Fruit fly (Drosophila melanogaster) whole organism, embryonic: ENCODE measurements around the gene Sec61alpha.

ENCODE experiments used
- Aef1 ChIP-seq: fragments of 200-800 bp; sonication (Bioruptor generic); IDR thresholded peaks from 3 replicates; pipeline ENCODE4 v1.3.6; 2022; ENCODE audit warnings: missing biosample characterization, missing genetic modification characterization
- CG11093 ChIP-seq: fragments of 200-800 bp; sonication (Bioruptor generic); IDR thresholded peaks from 3 replicates; pipeline ENCODE4 v1.3.6; 2022; ENCODE audit warnings: missing biosample characterization, missing genetic modification characterization
- CG11696 ChIP-seq: fragments of 200-800 bp; sonication (Bioruptor generic); IDR thresholded peaks from 2 replicates; pipeline ENCODE4 v1.3.6; 2022; ENCODE audit warnings: missing biosample characterization, missing genetic modification characterization
- CG12071 ChIP-seq: fragments of 200-800 bp; sonication (Bioruptor generic); optimal IDR thresholded peaks from 3 replicates; lab custom pipeline; 2018; ENCODE audit warnings: missing biosample characterization, mild to moderate bottlenecking, missing genetic modification characterization
- CG13123 ChIP-seq: fragments of 200-800 bp; sonication (Bioruptor generic); optimal IDR thresholded peaks from 2 replicates; lab custom pipeline; 2016; ENCODE audit warnings: missing biosample characterization, missing genetic modification characterization
- CG13296 ChIP-seq: fragments of 200-800 bp; sonication (Bioruptor generic); optimal IDR thresholded peaks from 3 replicates; lab custom pipeline; 2018; ENCODE audit warnings: missing biosample characterization, mild to moderate bottlenecking, missing genetic modification characterization
- CG14014 ChIP-seq: fragments of 200-800 bp; sonication (Bioruptor generic); IDR thresholded peaks from 2 replicates; pipeline ENCODE4 v1.3.6; 2022; ENCODE audit warnings: missing biosample characterization, missing genetic modification characterization
- CG14050 ChIP-seq: fragments of 200-800 bp; sonication (Bioruptor generic); IDR thresholded peaks from 3 replicates; pipeline ENCODE4 v1.3.6; 2022; ENCODE audit warnings: missing biosample characterization, missing genetic modification characterization
- CG17186 ChIP-seq: fragments of 200-800 bp; sonication (Bioruptor generic); optimal IDR thresholded peaks from 3 replicates; lab custom pipeline; 2017; ENCODE audit warnings: missing biosample characterization, missing genetic modification reagents, missing genetic modification characterization
- CG17612 ChIP-seq: fragments of 200-800 bp; sonication (Bioruptor generic); IDR thresholded peaks from 2 replicates; pipeline ENCODE4 v1.3.6; 2022; ENCODE audit warnings: missing biosample characterization, missing genetic modification characterization
- CG17829 ChIP-seq: fragments of 200-800 bp; optimal IDR thresholded peaks from 2 replicates; lab custom pipeline; 2019; ENCODE audit warnings: missing biosample characterization, mild to moderate bottlenecking, missing genetic modification characterization, moderate library complexity
- CG18011 ChIP-seq: fragments of 200-800 bp; sonication (Bioruptor generic); optimal IDR thresholded peaks from 2 replicates; lab custom pipeline; 2017; ENCODE audit warnings: missing biosample characterization, missing genetic modification characterization, mild to moderate bottlenecking, moderate library complexity, missing genotype
- CG18262 ChIP-seq: fragments of 200-800 bp; optimal IDR thresholded peaks from 3 replicates; lab custom pipeline; 2019; ENCODE audit warnings: missing biosample characterization, mild to moderate bottlenecking, missing genetic modification characterization, moderate library complexity
- CG2202 ChIP-seq: fragments of 200-800 bp; sonication (Bioruptor generic); optimal IDR thresholded peaks from 2 replicates; lab custom pipeline; 2018; ENCODE audit warnings: missing biosample characterization, mild to moderate bottlenecking, missing genetic modification characterization
- CG2712 ChIP-seq: fragments of 200-800 bp; optimal IDR thresholded peaks from 3 replicates; lab custom pipeline; 2019; ENCODE audit warnings: missing biosample characterization, mild to moderate bottlenecking, missing genetic modification characterization, moderate library complexity
- CG3065 ChIP-seq: fragments of 200-800 bp; sonication (Bioruptor generic); optimal IDR thresholded peaks from 2 replicates; lab custom pipeline; 2016; ENCODE audit warnings: missing biosample characterization, missing genetic modification characterization
- CG31441 ChIP-seq: fragments of 200-800 bp; sonication (Bioruptor generic); IDR thresholded peaks from 2 replicates; pipeline ENCODE4 v1.3.6; 2022; ENCODE audit warnings: missing biosample characterization, missing genetic modification characterization
- CG42726 ChIP-seq: fragments of 200-800 bp; sonication (Bioruptor generic); IDR thresholded peaks from 2 replicates; pipeline ENCODE4 v1.3.6; 2022; ENCODE audit warnings: missing biosample characterization, missing genetic modification characterization; ENCODE audit not compliant: partially characterized antibody
- CG6254 ChIP-seq: fragments of 200-800 bp; sonication (Bioruptor generic); optimal IDR thresholded peaks from 3 replicates; lab custom pipeline; 2017; ENCODE audit warnings: mild to moderate bottlenecking, missing biosample characterization, missing genetic modification reagents, missing genetic modification characterization
- CG6683 ChIP-seq: fragments of 200-800 bp; sonication (Bioruptor generic); optimal IDR thresholded peaks from 2 replicates; lab custom pipeline; 2017; ENCODE audit warnings: missing biosample characterization, mild to moderate bottlenecking, missing genetic modification characterization, missing genetic modification reagents
- CG6765 ChIP-seq: fragments of 200-800 bp; sonication (Bioruptor generic); optimal IDR thresholded peaks from 3 replicates; lab custom pipeline; 2017; ENCODE audit warnings: missing biosample characterization, mild to moderate bottlenecking, missing genetic modification characterization
- CG6791 ChIP-seq: fragments of 200-800 bp; sonication (Bioruptor generic); IDR thresholded peaks from 3 replicates; pipeline ENCODE4 v1.3.6; 2022; ENCODE audit warnings: missing biosample characterization, missing genetic modification characterization; ENCODE audit not compliant: partially characterized antibody
- CG7357 ChIP-seq: fragments of 200-800 bp; sonication (Bioruptor generic); IDR thresholded peaks from 3 replicates; pipeline ENCODE4 v1.3.6; 2022; ENCODE audit warnings: missing biosample characterization, missing genetic modification characterization
- CG7839 ChIP-seq: fragments of 200-800 bp; sonication (Bioruptor generic); optimal IDR thresholded peaks from 3 replicates; lab custom pipeline; 2018; ENCODE audit warnings: missing biosample characterization, mild to moderate bottlenecking, missing genetic modification characterization, moderate library complexity
- CG7963 ChIP-seq: fragments of 200-800 bp; sonication (Bioruptor generic); IDR thresholded peaks from 3 replicates; pipeline ENCODE4 v1.3.6; 2022; ENCODE audit warnings: missing biosample characterization, missing genetic modification characterization; ENCODE audit not compliant: partially characterized antibody
- CG9609 ChIP-seq: fragments of 200-800 bp; sonication (Bioruptor generic); optimal IDR thresholded peaks from 3 replicates; lab custom pipeline; 2016; ENCODE audit warnings: missing biosample characterization, missing genetic modification characterization
- CG9797 ChIP-seq: fragments of 200-800 bp; sonication (Bioruptor generic); optimal IDR thresholded peaks from 3 replicates; lab custom pipeline; 2018; ENCODE audit warnings: missing biosample characterization, mild to moderate bottlenecking, missing genetic modification characterization
- Dip2 ChIP-seq: fragments of 200-800 bp; sonication (Bioruptor generic); IDR thresholded peaks from 2 replicates; pipeline ENCODE4 v1.3.6; 2022; ENCODE audit warnings: missing biosample characterization, missing genetic modification characterization
- E2f2 ChIP-seq: fragments of 200-800 bp; sonication (Bioruptor generic); IDR thresholded peaks from 2 replicates; pipeline ENCODE4 v1.3.6; 2022; ENCODE audit warnings: missing biosample characterization, missing genetic modification characterization
- Fer1 ChIP-seq: fragments of 200-800 bp; sonication (Bioruptor generic); optimal IDR thresholded peaks from 2 replicates; lab custom pipeline; 2017; ENCODE audit warnings: missing biosample characterization, mild to moderate bottlenecking, missing genetic modification characterization
- Med ChIP-seq: fragments of 200-800 bp; sonication (Bioruptor generic); peaks from one replicate; lab custom pipeline; 2016; ENCODE audit warnings: missing biosample characterization, missing genetic modification characterization, mild to moderate bottlenecking, inconsistent platforms, moderate library complexity
- NfI ChIP-seq: fragments of 200-800 bp; sonication (Bioruptor generic); optimal IDR thresholded peaks from 3 replicates; lab custom pipeline; 2018; ENCODE audit warnings: missing biosample characterization, mild to moderate bottlenecking, missing genetic modification characterization, moderate library complexity
- Pdp1 ChIP-seq, 2 experiments: fragments of 200-800 bp; sonication (Bioruptor generic); optimal IDR thresholded peaks; 3 replicates each; lab custom pipeline; 2016; ENCODE audit warnings: missing biosample characterization in 2 of 2, missing genetic modification characterization in 2 of 2, mild to moderate bottlenecking in 1 of 2, moderate library complexity in 1 of 2
- Ptx1 ChIP-seq: fragments of 200-800 bp; sonication (Bioruptor generic); IDR thresholded peaks from 2 replicates; pipeline ENCODE4 v1.3.6; 2022; ENCODE audit warnings: missing biosample characterization, missing genetic modification characterization
- Sox102F ChIP-seq: fragments of 200-800 bp; sonication (Bioruptor generic); optimal IDR thresholded peaks from 2 replicates; lab custom pipeline; 2018; ENCODE audit warnings: missing biosample characterization, mild to moderate bottlenecking, missing genetic modification characterization, moderate library complexity
- ash1 ChIP-seq: fragments of 200-800 bp; sonication (Bioruptor generic); optimal IDR thresholded peaks from 2 replicates; lab custom pipeline; 2018; ENCODE audit warnings: missing biosample characterization, mild to moderate bottlenecking, missing genetic modification characterization
- dimm ChIP-seq: fragments of 200-800 bp; sonication (Bioruptor generic); IDR thresholded peaks from 2 replicates; pipeline ENCODE4 v1.3.6; 2022; ENCODE audit warnings: missing biosample characterization, missing genetic modification characterization
- dm ChIP-seq: fragments of 200-800 bp; sonication (Bioruptor generic); optimal IDR thresholded peaks from 3 replicates; lab custom pipeline; 2016; ENCODE audit warnings: missing biosample characterization, missing genetic modification characterization
- her ChIP-seq: fragments of 200-800 bp; sonication (Bioruptor generic); optimal IDR thresholded peaks from 2 replicates; lab custom pipeline; 2016; ENCODE audit warnings: missing biosample characterization, missing genetic modification characterization
- kah ChIP-seq: fragments of 200-800 bp; sonication (Bioruptor generic); optimal IDR thresholded peaks from 2 replicates; lab custom pipeline; 2018; ENCODE audit warnings: missing biosample characterization, mild to moderate bottlenecking, missing genetic modification characterization
- knrl ChIP-seq: fragments of 200-800 bp; sonication (Bioruptor generic); IDR thresholded peaks from 3 replicates; pipeline ENCODE4 v1.3.6; 2022; ENCODE audit warnings: missing biosample characterization, missing genetic modification characterization; ENCODE audit not compliant: partially characterized antibody
- otp ChIP-seq: fragments of 200-800 bp; sonication (Bioruptor generic); IDR thresholded peaks from 3 replicates; pipeline ENCODE4, ENCODE4 v1.3.6; 2022; ENCODE audit warnings: missing biosample characterization, missing genetic modification characterization
- pan ChIP-seq, 4 experiments: fragments of >200 bp in 3 of 4; fragments of 200-800 bp in 1 of 4; sonication (Bioruptor generic) in 1 of 4; optimal IDR thresholded peaks in 3 of 4; IDR thresholded peaks in 1 of 4; 2 replicates each; pipeline versions ENCODE4 v1.3.6 to Lab custom; 2017 to 2022; ENCODE audit warnings: missing biosample characterization in 2 of 4, missing genetic modification characterization in 2 of 4, mixed read lengths in 1 of 4
- phol ChIP-seq: fragments of 200-800 bp; sonication (Bioruptor generic); optimal IDR thresholded peaks from 3 replicates; lab custom pipeline; 2018; ENCODE audit warnings: missing biosample characterization, mild to moderate bottlenecking, missing genetic modification characterization, moderate library complexity
- repo ChIP-seq: fragments of 200-800 bp; sonication (Bioruptor generic); optimal IDR thresholded peaks from 2 replicates; lab custom pipeline; 2016; ENCODE audit warnings: missing biosample characterization, missing genetic modification characterization
- salm ChIP-seq: fragments of 200-800 bp; sonication (Bioruptor generic); optimal IDR thresholded peaks from 2 replicates; lab custom pipeline; 2018; ENCODE audit warnings: missing biosample characterization, mild to moderate bottlenecking, missing genetic modification characterization
- tap ChIP-seq: fragments of 200-800 bp; optimal IDR thresholded peaks from 3 replicates; lab custom pipeline; 2019; ENCODE audit warnings: missing biosample characterization, mild to moderate bottlenecking, missing genetic modification characterization, moderate library complexity
- toy ChIP-seq: fragments of 200-800 bp; sonication (Bioruptor generic); IDR thresholded peaks from 2 replicates; pipeline ENCODE4 v1.3.6; 2022; ENCODE audit warnings: missing biosample characterization, missing genetic modification characterization
- vvl ChIP-seq: fragments of 200-800 bp; sonication (Bioruptor generic); IDR thresholded peaks from 2 replicates; pipeline ENCODE4 v1.3.6; 2022; ENCODE audit warnings: missing biosample characterization, missing genetic modification characterization
- zfh1 ChIP-seq: fragments of 200-800 bp; sonication (Bioruptor generic); IDR thresholded peaks from 3 replicates; pipeline ENCODE4 v1.3.6; 2022; ENCODE audit warnings: missing biosample characterization, missing genetic modification characterization

Gene Sec61alpha

dm6 chr2L:6488676-6489140 lies 8.3 kb upstream of the Sec61alpha start, which contains the start of the genes KFase and epsilonCOP (continued):
- peak; percentile 45 for TF ChIP-seq CG7839 (tag; lab: Kevin White, UChicago)
- peak; percentile 62 for TF ChIP-seq NfI (GFP tag; lab: Kevin White, UChicago)
- TF ChIP-seq dimm (GFP tag; lab: Robert Waterston, UW): no peak
- peak; percentile 59 for TF ChIP-seq CG13123 (GFP tag; lab: Kevin White, UChicago)
- TF ChIP-seq pan (optimal IDR thresholded peaks at IDR 0.05; lab: Kevin White, UChicago): no peak
- TF ChIP-seq pan (GFP tag; optimal IDR thresholded peaks at IDR 0.05 in 1 of 2, IDR thresholded peaks at IDR 0.05 in 1 of 2): no peak
- TF ChIP-seq CG42726 (GFP tag; lab: Robert Waterston, UW): peak; percentile 40; the same call in 1 of the 2 replicates
- TF ChIP-seq CG9609 (GFP tag; lab: Kevin White, UChicago): no peak
- TF ChIP-seq CG7963 (GFP tag; lab: Robert Waterston, UW): peak; percentile 71; the same call in 2 of the 3 replicates
- TF ChIP-seq dm (GFP tag; lab: Kevin White, UChicago): peak; percentile 37
- TF ChIP-seq CG2202 (tag; lab: Kevin White, UChicago): no peak
- peak; percentile 67 for TF ChIP-seq vvl
- no peak for TF ChIP-seq salm (tag; lab: Kevin White, UChicago)
- TF ChIP-seq CG14050 (GFP tag; lab: Robert Waterston, UW): 0 out of 3 replicates have a peak, but pooled peaks have one; percentile 26
- peak; percentile 46 for TF ChIP-seq CG18011 (GFP tag; lab: Kevin White, UChicago)
- TF ChIP-seq CG11093 (GFP tag; lab: Robert Waterston, UW): 0 out of 3 replicates have a peak, but pooled peaks have one; percentile 12
- peak in 1 of 2 experiments; percentile 61 for TF ChIP-seq Pdp1 (GFP tag; optimal IDR thresholded peaks at IDR 0.05; lab: Kevin White, UChicago)
- TF ChIP-seq knrl (GFP tag; lab: Robert Waterston, UW): peak; percentile 64
- TF ChIP-seq ash1 (GFP tag; lab: Kevin White, UChicago): no peak
- peak; percentile 42; the same call in 1 of the 2 replicates for TF ChIP-seq Ptx1 (GFP tag; lab: Robert Waterston, UW)
- TF ChIP-seq CG17612 (GFP tag; lab: Robert Waterston, UW): no peak
- peak; percentile 81 for TF ChIP-seq CG6791 (GFP tag; lab: Robert Waterston, UW)
- peak; percentile 94 for TF ChIP-seq Med (GFP tag; lab: Kevin White, UChicago)
- no peak for TF ChIP-seq zfh1 (GFP tag; lab: Robert Waterston, UW)
- TF ChIP-seq CG6765 (GFP tag; lab: Kevin White, UChicago): peak; percentile 41
- peak; percentile 65 for TF ChIP-seq CG18262
- no peak for TF ChIP-seq otp
- no peak for TF ChIP-seq toy (GFP tag; lab: Robert Waterston, UW)
- no peak for TF ChIP-seq CG12071 (GFP tag; lab: Kevin White, UChicago)
- peak; percentile 74 for TF ChIP-seq CG17829
- TF ChIP-seq CG14014 (GFP tag; lab: Robert Waterston, UW): no peak
- peak; percentile 81 for TF ChIP-seq CG9797 (GFP tag; lab: Kevin White, UChicago)
- peak; percentile 36 for TF ChIP-seq CG6254
- 0 out of 3 replicates have a peak, but pooled peaks have one; percentile 12 for TF ChIP-seq Aef1 (GFP tag; lab: Robert Waterston, UW)
- peak; percentile 43 for TF ChIP-seq Sox102F (GFP tag; lab: Kevin White, UChicago)
- no peak for TF ChIP-seq CG3065
- peak; percentile 38 for TF ChIP-seq her (GFP tag; lab: Kevin White, UChicago)
- peak; percentile 74 for TF ChIP-seq Fer1 (GFP tag; lab: Kevin White, UChicago)
- no peak for TF ChIP-seq CG11696 (GFP tag; lab: Robert Waterston, UW)
- peak; percentile 40 for TF ChIP-seq CG13296
- TF ChIP-seq tap (tag; lab: Kevin White, UChicago): no peak
- TF ChIP-seq CG6683 (GFP tag; lab: Kevin White, UChicago): peak; percentile 47
- peak; percentile 72 for TF ChIP-seq CG2712 (tag; lab: Kevin White, UChicago)
- TF ChIP-seq CG7357 (GFP tag; lab: Robert Waterston, UW): no peak
- TF ChIP-seq CG17186 (GFP tag; lab: Kevin White, UChicago): peak; percentile 5
- TF ChIP-seq repo (GFP tag; lab: Kevin White, UChicago): no peak
- TF ChIP-seq Dip2 (GFP tag; lab: Robert Waterston, UW): no peak
- TF ChIP-seq E2f2 (GFP tag; lab: Robert Waterston, UW): peak; percentile 56
- no peak for TF ChIP-seq kah (GFP tag; lab: Kevin White, UChicago)
- peak; percentile 73 for TF ChIP-seq phol (tag; lab: Kevin White, UChicago)
- peak; percentile 64 for TF ChIP-seq CG31441 (GFP tag; lab: Robert Waterston, UW)
